Worm (Caenorhabditis elegans) whole organism, L4 larva: Measurements from ENCODE around the gene acs-1.

ENCODE experiments used
- D1046.2 ChIP-seq: fragments of 200-800 bp; sonication (Bioruptor generic); IDR thresholded peaks from 2 replicates; pipeline ENCODE4 v1.3.6; 2022; ENCODE audit warnings: missing genetic modification characterization, missing compliant biosample characterization
- F10B5.3 ChIP-seq: sonication (generic microtip); optimal IDR thresholded peaks from 2 replicates; lab custom pipeline; 2016; ENCODE audit warnings: mild to moderate bottlenecking, missing genetic modification characterization, missing compliant biosample characterization
- F26F4.8 ChIP-seq: fragments of 200-800 bp; sonication (Bioruptor generic); conservative IDR thresholded peaks from 2 replicates; pipeline ENCODE4 v1.3.6; 2022; ENCODE audit warnings: missing genetic modification characterization, missing compliant biosample characterization
- F37D6.2 ChIP-seq: sonication (generic microtip); optimal IDR thresholded peaks from 2 replicates; lab custom pipeline; 2016; ENCODE audit warnings: mild to moderate bottlenecking, missing genetic modification characterization, missing compliant biosample characterization
- F44E2.7 ChIP-seq: fragments of 200-800 bp; sonication (Bioruptor generic); IDR thresholded peaks from 2 replicates; pipeline ENCODE4 v2.1.2; 2022; ENCODE audit warnings: missing genetic modification characterization, missing compliant biosample characterization
- F49E8.2 ChIP-seq: sonication (generic microtip); optimal IDR thresholded peaks from 2 replicates; lab custom pipeline; 2016; ENCODE audit warnings: missing compliant biosample characterization, mild to moderate bottlenecking, missing genetic modification characterization, borderline replicate concordance
- R02D3.7 ChIP-seq: fragments of 150-350 bp; sonication (generic microtip); optimal IDR thresholded peaks from 3 replicates; lab custom pipeline; 2014; ENCODE audit warnings: missing biosample characterization, missing genetic modification characterization
- T26A8.4 ChIP-seq: fragments of 200-800 bp; sonication (Bioruptor generic); IDR thresholded peaks from 2 replicates; pipeline ENCODE4 v1.3.6; 2022; ENCODE audit warnings: missing genetic modification characterization, missing compliant biosample characterization
- ZK337.2 ChIP-seq: fragments of 200-800 bp; sonication (Bioruptor generic); IDR thresholded peaks from 2 replicates; pipeline ENCODE4 v1.3.6; 2022; ENCODE audit warnings: missing genetic modification reagents, missing genetic modification characterization, missing compliant biosample characterization
- ZK546.5 ChIP-seq, 2 experiments: sonication (generic microtip); optimal IDR thresholded peaks; 2 replicates each; lab custom pipeline; 2017; ENCODE audit warnings: missing biosample characterization in 2 of 2, missing genetic modification characterization in 2 of 2
- aly-2 ChIP-seq: sonication (generic microtip); optimal IDR thresholded peaks from 2 replicates; lab custom pipeline; 2018; ENCODE audit warnings: missing biosample characterization, missing genetic modification characterization
- attf-4 ChIP-seq: sonication (generic microtip); optimal IDR thresholded peaks from 3 replicates; lab custom pipeline; 2017; ENCODE audit warnings: missing biosample characterization, missing genetic modification characterization
- ceh-44 ChIP-seq: fragments of 200-800 bp; sonication (Bioruptor generic); IDR thresholded peaks from 2 replicates; pipeline ENCODE4 v1.3.6; 2022; ENCODE audit warnings: missing genetic modification reagents, missing genetic modification characterization, missing compliant biosample characterization
- ceh-62 ChIP-seq: sonication (generic microtip); optimal IDR thresholded peaks from 2 replicates; lab custom pipeline; 2017; ENCODE audit warnings: missing biosample characterization, missing genetic modification characterization
- ceh-82 ChIP-seq: sonication (generic microtip); optimal IDR thresholded peaks from 2 replicates; lab custom pipeline; 2017; ENCODE audit warnings: missing biosample characterization, missing genetic modification characterization
- ces-1 ChIP-seq: fragments of 150-350 bp; sonication (generic microtip); optimal IDR thresholded peaks from 4 replicates; lab custom pipeline; 2014; ENCODE audit warnings: missing biosample characterization, missing genetic modification reagents, missing genetic modification characterization
- daf-12 ChIP-seq: fragments of 150-350 bp; optimal IDR thresholded peaks from 2 replicates; lab custom pipeline; 2014; ENCODE audit warnings: missing biosample characterization, missing genetic modification reagents, missing genetic modification characterization
- daf-16 ChIP-seq, 3 experiments: sonication (generic microtip); optimal IDR thresholded peaks; 2 replicates each; lab custom pipeline; 2016 to 2017; ENCODE audit warnings: missing genetic modification characterization in 3 of 3, missing genetic modification reagents in 3 of 3, mild to moderate bottlenecking in 2 of 3, missing compliant biosample characterization in 2 of 3, missing biosample characterization in 1 of 3, moderate library complexity in 1 of 3
- daf-19 ChIP-seq: fragments of 200-800 bp; sonication (Bioruptor generic); conservative IDR thresholded peaks from 2 replicates; pipeline ENCODE4 v1.3.6; 2022; ENCODE audit warnings: missing genetic modification characterization, missing compliant biosample characterization
- daf-8 ChIP-seq: fragments of 200-800 bp; sonication (Bioruptor generic); IDR thresholded peaks from 2 replicates; pipeline ENCODE4 v1.3.6; 2022; ENCODE audit warnings: missing genetic modification characterization, missing compliant biosample characterization
- dmd-6 ChIP-seq: fragments of 200-800 bp; sonication (Bioruptor generic); IDR thresholded peaks from 2 replicates; pipeline ENCODE4 v1.3.6; 2022; ENCODE audit warnings: missing genetic modification reagents, missing genetic modification characterization, missing compliant biosample characterization
- dmd-8 ChIP-seq: fragments of 200-800 bp; sonication (Bioruptor generic); IDR thresholded peaks from 2 replicates; pipeline ENCODE4 v1.3.6; 2022; ENCODE audit warnings: missing genetic modification characterization, missing compliant biosample characterization
- duxl-1 ChIP-seq: sonication (generic microtip); optimal IDR thresholded peaks from 2 replicates; lab custom pipeline; 2016; ENCODE audit warnings: mild to moderate bottlenecking, missing genetic modification characterization, moderate library complexity, missing compliant biosample characterization; ENCODE audit not compliant: poor library complexity
- hif-1 ChIP-seq, 2 experiments: sonication (generic microtip); optimal IDR thresholded peaks; 2 replicates each; lab custom pipeline; 2016 to 2017; ENCODE audit warnings: missing compliant biosample characterization in 2 of 2, missing genetic modification characterization in 2 of 2, missing genetic modification reagents in 2 of 2, missing genotype in 2 of 2, mild to moderate bottlenecking in 1 of 2
- hlh-11 ChIP-seq: fragments of 200-800 bp; sonication (Bioruptor generic); optimal IDR thresholded peaks from 2 replicates; lab custom pipeline; 2018; ENCODE audit warnings: mild to moderate bottlenecking, missing genetic modification characterization, missing compliant biosample characterization
- hlh-30 ChIP-seq: sonication (generic microtip); optimal IDR thresholded peaks from 2 replicates; lab custom pipeline; 2017; ENCODE audit warnings: antibody characterized with exemption, mild to moderate bottlenecking, missing genetic modification characterization, missing compliant biosample characterization; ENCODE audit not compliant: insufficient read depth
- hmg-1.1 ChIP-seq: fragments of 200-800 bp; sonication (Bioruptor generic); IDR thresholded peaks from 2 replicates; pipeline ENCODE4 v1.3.6; 2022; ENCODE audit warnings: missing genetic modification reagents, missing genetic modification characterization, missing compliant biosample characterization
- jun-1 ChIP-seq: fragments of 150-350 bp; optimal IDR thresholded peaks from 2 replicates; lab custom pipeline; 2014; ENCODE audit warnings: missing biosample characterization, missing genetic modification reagents, missing genetic modification characterization
- lin-13 ChIP-seq: fragments of 150-350 bp; optimal IDR thresholded peaks from 2 replicates; lab custom pipeline; 2014; ENCODE audit warnings: missing biosample characterization, missing genetic modification reagents, missing genetic modification characterization
- lin-29 ChIP-seq: fragments of 200-800 bp; sonication (Bioruptor generic); IDR thresholded peaks from 2 replicates; pipeline ENCODE4 v1.3.6; 2022; ENCODE audit warnings: missing genetic modification reagents, missing genetic modification characterization, missing compliant biosample characterization
- lin-38 ChIP-seq: fragments of 200-800 bp; sonication (Bioruptor generic); IDR thresholded peaks from 2 replicates; pipeline ENCODE4 v1.3.6; 2022; ENCODE audit warnings: missing genetic modification reagents, missing genetic modification characterization, missing compliant biosample characterization
- madf-5 ChIP-seq, 2 experiments: fragments of 200-800 bp; sonication (Bioruptor generic); IDR thresholded peaks; 2 replicates each; pipeline ENCODE4 v1.3.6; 2022; ENCODE audit warnings: missing compliant biosample characterization in 2 of 2, missing genetic modification characterization in 2 of 2
- madf-9 ChIP-seq: fragments of 200-800 bp; sonication (Bioruptor generic); conservative IDR thresholded peaks from 2 replicates; pipeline ENCODE4 v1.3.6; 2022; ENCODE audit warnings: missing genetic modification reagents, missing genetic modification characterization, missing compliant biosample characterization
- mxl-2 ChIP-seq: fragments of 200-800 bp; sonication (Bioruptor generic); conservative IDR thresholded peaks from 2 replicates; pipeline ENCODE4 v1.3.6; 2022; ENCODE audit warnings: missing genetic modification reagents, missing genetic modification characterization, missing compliant biosample characterization
- nhr-111 ChIP-seq: fragments of 200-800 bp; sonication (Bioruptor generic); optimal IDR thresholded peaks from 2 replicates; lab custom pipeline; 2018; ENCODE audit warnings: mild to moderate bottlenecking, missing genetic modification characterization, missing compliant biosample characterization
- nhr-237 ChIP-seq: sonication (generic microtip); optimal IDR thresholded peaks from 2 replicates; lab custom pipeline; 2017; ENCODE audit warnings: missing biosample characterization, missing genetic modification characterization
- nhr-41 ChIP-seq: fragments of 200-800 bp; sonication (Bioruptor generic); IDR thresholded peaks from 2 replicates; pipeline ENCODE4 v1.3.6; 2022; ENCODE audit warnings: missing genetic modification reagents, missing genetic modification characterization, missing compliant biosample characterization
- nhr-42 ChIP-seq: fragments of 200-800 bp; sonication (Bioruptor generic); IDR thresholded peaks from 2 replicates; pipeline ENCODE4 v1.3.6; 2022; ENCODE audit warnings: missing genetic modification characterization, missing compliant biosample characterization
- pqm-1 ChIP-seq: sonication (generic microtip); optimal IDR thresholded peaks from 2 replicates; lab custom pipeline; 2017; ENCODE audit warnings: missing biosample characterization, missing genetic modification characterization
- rbr-2 ChIP-seq: sonication (generic microtip); optimal IDR thresholded peaks from 2 replicates; lab custom pipeline; 2016; ENCODE audit warnings: missing genotype, missing genetic modification characterization, missing compliant biosample characterization
- saeg-2 ChIP-seq: fragments of 200-800 bp; sonication (Bioruptor generic); IDR thresholded peaks from 2 replicates; pipeline ENCODE4 v1.3.6; 2022; ENCODE audit warnings: missing genetic modification reagents, missing genetic modification characterization, missing compliant biosample characterization
- set-16 ChIP-seq: fragments of 200-800 bp; sonication (Bioruptor generic); IDR thresholded peaks from 2 replicates; pipeline ENCODE4 v1.3.6; 2022; ENCODE audit warnings: missing genetic modification reagents, missing genetic modification characterization, missing compliant biosample characterization
- skn-1 ChIP-seq: fragments of 150-350 bp; optimal IDR thresholded peaks from 2 replicates; lab custom pipeline; 2014; ENCODE audit warnings: missing biosample characterization, missing genetic modification characterization
- spr-1 ChIP-seq: sonication (generic microtip); optimal IDR thresholded peaks from 2 replicates; lab custom pipeline; 2016; ENCODE audit warnings: mild to moderate bottlenecking, missing genetic modification characterization, missing compliant biosample characterization
- spr-3 ChIP-seq: fragments of 200-800 bp; sonication (Bioruptor generic); optimal IDR thresholded peaks from 2 replicates; lab custom pipeline; 2018; ENCODE audit warnings: mild to moderate bottlenecking, missing genetic modification characterization, missing compliant biosample characterization
- tra-1 ChIP-seq: fragments of 200-800 bp; sonication (Bioruptor generic); IDR thresholded peaks from 2 replicates; pipeline ENCODE4 v1.3.6; 2022; ENCODE audit warnings: missing genetic modification reagents, missing genetic modification characterization, missing compliant biosample characterization
- unc-130 ChIP-seq: sonication (generic microtip); optimal IDR thresholded peaks from 2 replicates; lab custom pipeline; 2016; ENCODE audit warnings: missing genetic modification reagents, missing genetic modification characterization, missing compliant biosample characterization
- vab-7 ChIP-seq: fragments of 200-800 bp; sonication (Bioruptor generic); IDR thresholded peaks from 2 replicates; pipeline ENCODE4 v1.3.6; 2022; ENCODE audit warnings: missing genetic modification reagents, missing genetic modification characterization, missing compliant biosample characterization
- ztf-11 ChIP-seq: fragments of 150-350 bp; optimal IDR thresholded peaks from 2 replicates; lab custom pipeline; 2014; ENCODE audit warnings: missing biosample characterization, missing genetic modification characterization

acs-1 gene

ce11 chrV:6551707-6552390 lies 27.1 kb downstream of the acs-1 start, which contains the start of gene twk-10 (continued):
- 0 out of 4 replicates have a peak, but pooled peaks of 1 of the 2 experiments have one; percentile 59 for TF ChIP-seq madf-5 (GFP tag; IDR thresholded peaks at IDR 0.05; lab: Robert Waterston, UW)
- TF ChIP-seq pqm-1 (tag; lab: Kevin White, UChicago): no peak
- TF ChIP-seq nhr-237 (tag; lab: Kevin White, UChicago): no peak
- no peak for TF ChIP-seq F49E8.2 (tag; lab: Kevin White, UChicago)
- no peak for TF ChIP-seq lin-38 (GFP tag; lab: Robert Waterston, UW)
- TF ChIP-seq dmd-8 (GFP tag; lab: Robert Waterston, UW): peak; percentile 76; the same call in 1 of the 2 replicates
- TF ChIP-seq daf-16 (GFP tag; optimal IDR thresholded peaks at IDR 0.05; lab: Kevin White, UChicago): peak in 1 of 2 experiments; percentile 62
- peak; percentile 46 for TF ChIP-seq daf-16 (tag; optimal IDR thresholded peaks at IDR 0.05; lab: Kevin White, UChicago)
- TF ChIP-seq R02D3.7 (tag; lab: Kevin White, UChicago): no peak
- peak; percentile 9 for TF ChIP-seq rbr-2 (tag; lab: Kevin White, UChicago)
- no peak for TF ChIP-seq F37D6.2 (tag; lab: Kevin White, UChicago)
- TF ChIP-seq nhr-111 (GFP tag; lab: Kevin White, UChicago): peak; percentile 21
- TF ChIP-seq duxl-1 (tag; lab: Kevin White, UChicago): peak; percentile 21
- TF ChIP-seq hif-1 (tag; optimal IDR thresholded peaks at IDR 0.05; lab: Kevin White, UChicago): no peak
- TF ChIP-seq saeg-2 (GFP tag; lab: Robert Waterston, UW): no peak
- TF ChIP-seq vab-7 (GFP tag; lab: Robert Waterston, UW): peak; percentile 78
- no peak for TF ChIP-seq set-16 (GFP tag; lab: Robert Waterston, UW)
- TF ChIP-seq daf-19 (GFP tag; lab: Robert Waterston, UW): 0 out of 2 replicates have a peak, but pooled peaks have one; percentile 63
- TF ChIP-seq hlh-11 (tag; lab: Kevin White, UChicago): no peak
- no peak for TF ChIP-seq skn-1 (tag; lab: Kevin White, UChicago)
- peak; percentile 83 for TF ChIP-seq tra-1
- no peak for TF ChIP-seq nhr-42 (GFP tag; lab: Robert Waterston, UW)
- no peak for TF ChIP-seq spr-3
- TF ChIP-seq lin-29 (GFP tag; lab: Robert Waterston, UW): no peak
- TF ChIP-seq mxl-2 (GFP tag; lab: Robert Waterston, UW): no peak
- peak; percentile 21 for TF ChIP-seq unc-130
- peak; percentile 70; the same call in 1 of the 2 replicates for TF ChIP-seq ZK337.2 (GFP tag; lab: Robert Waterston, UW)
- TF ChIP-seq ztf-11 (tag; lab: Kevin White, UChicago): no peak
- TF ChIP-seq ceh-62 (tag; lab: Kevin White, UChicago): no peak
- TF ChIP-seq jun-1 (tag; lab: Kevin White, UChicago): no peak
- no peak for TF ChIP-seq ceh-82 (tag; lab: Kevin White, UChicago)
- peak; percentile 41; the same call in 1 of the 2 replicates for TF ChIP-seq hmg-1.1
- TF ChIP-seq aly-2 (tag; lab: Kevin White, UChicago): no peak
- peak; percentile 52; the same call in 1 of the 2 replicates for TF ChIP-seq T26A8.4
- 0 out of 2 replicates have a peak, but pooled peaks have one; percentile 49 for TF ChIP-seq D1046.2 (GFP tag; lab: Robert Waterston, UW)
- no peak for TF ChIP-seq attf-4
- 0 out of 2 replicates have a peak, but pooled peaks have one; percentile 62 for TF ChIP-seq F44E2.7 (GFP tag; lab: Robert Waterston, UW)
- TF ChIP-seq ces-1: no peak
- no peak for TF ChIP-seq daf-12 (tag; lab: Kevin White, UChicago)
- TF ChIP-seq hlh-30: peak; percentile 15
- TF ChIP-seq ZK546.5 (tag; optimal IDR thresholded peaks at IDR 0.05; lab: Kevin White, UChicago): no peak
- TF ChIP-seq dmd-6 (GFP tag; lab: Robert Waterston, UW): peak; percentile 60
- TF ChIP-seq nhr-41 (GFP tag; lab: Robert Waterston, UW): 0 out of 2 replicates have a peak, but pooled peaks have one; percentile 34
- TF ChIP-seq daf-8 (GFP tag; lab: Robert Waterston, UW): no peak
- TF ChIP-seq F10B5.3 (tag; lab: Kevin White, UChicago): no peak
- TF ChIP-seq lin-13 (GFP tag; lab: Kevin White, UChicago): no peak
- peak; percentile 75; the same call in 1 of the 2 replicates for TF ChIP-seq madf-9
- peak; percentile 73; the same call in 1 of the 2 replicates for TF ChIP-seq F26F4.8 (GFP tag; lab: Robert Waterston, UW)
- no peak for TF ChIP-seq spr-1
- peak; percentile 70; the same call in 1 of the 2 replicates for TF ChIP-seq ceh-44 (GFP tag; lab: Robert Waterston, UW)
